Worm (Caenorhabditis elegans) whole organism, mixed stage, embryonic: ENCODE results near the gene F32H5.4.

ENCODE experiments used
- M03D4.4 ChIP-seq: sonication (generic microtip); optimal IDR thresholded peaks from 2 replicates; lab custom pipeline; 2017; ENCODE audit warnings: mild to moderate bottlenecking, missing genetic modification characterization, missing compliant biosample characterization
- bed-3 ChIP-seq: fragments of 200-800 bp; sonication (Bioruptor generic); optimal IDR thresholded peaks from 3 replicates; lab custom pipeline; 2018; ENCODE audit warnings: mild to moderate bottlenecking, missing genetic modification characterization, moderate library complexity, missing compliant biosample characterization
- blmp-1 ChIP-seq: fragments of 150-350 bp; optimal IDR thresholded peaks from 2 replicates; lab custom pipeline; 2014; ENCODE audit warnings: missing biosample characterization, missing genetic modification characterization
- ceh-43 ChIP-seq: fragments of 200-800 bp; sonication (Bioruptor generic); optimal IDR thresholded peaks from 2 replicates; lab custom pipeline; 2018; ENCODE audit warnings: mild to moderate bottlenecking, missing genetic modification characterization, moderate library complexity, missing compliant biosample characterization
- ceh-83 ChIP-seq: fragments of 200-800 bp; sonication (Bioruptor generic); optimal IDR thresholded peaks from 2 replicates; lab custom pipeline; 2018; ENCODE audit warnings: mild to moderate bottlenecking, missing genetic modification characterization, missing compliant biosample characterization
- ces-1 ChIP-seq: fragments of 150-350 bp; optimal IDR thresholded peaks from 2 replicates; lab custom pipeline; 2014; ENCODE audit warnings: missing biosample characterization, missing genetic modification reagents, missing genetic modification characterization
- cnd-1 ChIP-seq: fragments of 200-800 bp; sonication (Bioruptor generic); optimal IDR thresholded peaks from 2 replicates; lab custom pipeline; 2018; ENCODE audit warnings: mild to moderate bottlenecking, missing genetic modification characterization, missing compliant biosample characterization
- drap-1 ChIP-seq: fragments of 200-800 bp; sonication (Bioruptor generic); optimal IDR thresholded peaks from 3 replicates; lab custom pipeline; 2018; ENCODE audit warnings: mild to moderate bottlenecking, missing genetic modification characterization, missing compliant biosample characterization
- elt-1 ChIP-seq: sonication (generic microtip); optimal IDR thresholded peaks from 2 replicates; lab custom pipeline; 2017; ENCODE audit warnings: missing genetic modification characterization, mild to moderate bottlenecking, missing compliant biosample characterization, antibody characterized with exemption, moderate library complexity, borderline replicate concordance; ENCODE audit not compliant: insufficient read depth
- elt-3 ChIP-seq: fragments of 150-350 bp; optimal IDR thresholded peaks from 2 replicates; lab custom pipeline; 2014; ENCODE audit warnings: missing biosample characterization, missing genetic modification characterization
- flh-1 ChIP-seq: fragments of 200-800 bp; sonication (Bioruptor generic); optimal IDR thresholded peaks from 2 replicates; lab custom pipeline; 2018; ENCODE audit warnings: mild to moderate bottlenecking, missing genetic modification characterization, moderate library complexity, missing compliant biosample characterization
- ham-2 ChIP-seq: fragments of 200-800 bp; sonication (Bioruptor generic); optimal IDR thresholded peaks from 2 replicates; lab custom pipeline; 2018; ENCODE audit warnings: mild to moderate bottlenecking, missing genetic modification characterization, missing compliant biosample characterization
- hlh-1 ChIP-seq: fragments of 150-350 bp; optimal IDR thresholded peaks from 2 replicates; lab custom pipeline; 2014; ENCODE audit warnings: missing biosample characterization, missing genetic modification reagents, missing genetic modification characterization
- lin-13 ChIP-seq: fragments of 150-350 bp; optimal IDR thresholded peaks from 2 replicates; lab custom pipeline; 2014; ENCODE audit warnings: missing biosample characterization, missing genetic modification characterization
- lsy-2 ChIP-seq: fragments of 150-350 bp; optimal IDR thresholded peaks from 2 replicates; lab custom pipeline; 2014; ENCODE audit warnings: missing biosample characterization, missing genetic modification characterization
- mab-5 ChIP-seq: fragments of 150-350 bp; optimal IDR thresholded peaks from 2 replicates; lab custom pipeline; 2014; ENCODE audit warnings: missing biosample characterization, missing genetic modification characterization
- mep-1 ChIP-seq: fragments of 150-350 bp; optimal IDR thresholded peaks from 2 replicates; lab custom pipeline; 2017; ENCODE audit warnings: missing biosample characterization, missing genetic modification reagents, missing genetic modification characterization, inconsistent platforms
- mls-2 ChIP-seq: sonication (generic microtip); optimal IDR thresholded peaks from 2 replicates; lab custom pipeline; 2016; ENCODE audit warnings: mild to moderate bottlenecking, missing genetic modification characterization, moderate library complexity, missing compliant biosample characterization
- nhr-2 ChIP-seq: fragments of 150-350 bp; optimal IDR thresholded peaks from 2 replicates; lab custom pipeline; 2014; ENCODE audit warnings: missing biosample characterization, missing genetic modification characterization
- nhr-237 ChIP-seq: fragments of 150-350 bp; optimal IDR thresholded peaks from 2 replicates; lab custom pipeline; 2014; ENCODE audit warnings: missing biosample characterization, missing genetic modification characterization
- nhr-28 ChIP-seq: fragments of 150-350 bp; optimal IDR thresholded peaks from 2 replicates; lab custom pipeline; 2014; ENCODE audit warnings: missing biosample characterization, missing genetic modification characterization
- nhr-76 ChIP-seq: sonication (generic microtip); optimal IDR thresholded peaks from 2 replicates; lab custom pipeline; 2017; ENCODE audit warnings: missing biosample characterization, missing genetic modification characterization
- pha-4 ChIP-seq: fragments of 150-350 bp; optimal IDR thresholded peaks from 2 replicates; lab custom pipeline; 2018; ENCODE audit warnings: missing biosample characterization, missing genetic modification reagents, missing genetic modification characterization
- sem-2 ChIP-seq: fragments of 200-800 bp; sonication (Bioruptor generic); optimal IDR thresholded peaks from 2 replicates; lab custom pipeline; 2018; ENCODE audit warnings: mild to moderate bottlenecking, missing genetic modification characterization, missing compliant biosample characterization
- snpc-4 ChIP-seq: fragments of 150-350 bp; optimal IDR thresholded peaks from 2 replicates; lab custom pipeline; 2014; ENCODE audit warnings: missing biosample characterization, missing genetic modification characterization
- sptf-1 ChIP-seq: sonication (generic microtip); optimal IDR thresholded peaks from 2 replicates; lab custom pipeline; 2017; ENCODE audit warnings: mild to moderate bottlenecking, missing genetic modification characterization, moderate library complexity, missing compliant biosample characterization
- tbx-8 ChIP-seq: fragments of 200-800 bp; sonication (Bioruptor generic); optimal IDR thresholded peaks from 2 replicates; lab custom pipeline; 2018; ENCODE audit warnings: mild to moderate bottlenecking, missing genetic modification characterization, moderate library complexity, missing compliant biosample characterization
- unc-120 ChIP-seq: sonication (generic microtip); optimal IDR thresholded peaks from 2 replicates; lab custom pipeline; 2017; ENCODE audit warnings: missing genetic modification characterization, missing compliant biosample characterization; ENCODE audit not compliant: poor library complexity, severe bottlenecking
- unc-39 ChIP-seq: fragments of 150-350 bp; optimal IDR thresholded peaks from 2 replicates; lab custom pipeline; 2014; ENCODE audit warnings: missing biosample characterization, missing genetic modification characterization
- unc-62 ChIP-seq: fragments of 150-350 bp; optimal IDR thresholded peaks from 2 replicates; lab custom pipeline; 2014; ENCODE audit warnings: missing biosample characterization, missing genetic modification reagents, missing genetic modification characterization
- zip-8 ChIP-seq: fragments of 150-350 bp; optimal IDR thresholded peaks from 2 replicates; lab custom pipeline; 2014; ENCODE audit warnings: missing biosample characterization, missing genetic modification characterization
- ztf-11 ChIP-seq: fragments of 150-350 bp; optimal IDR thresholded peaks from 2 replicates; lab custom pipeline; 2014; ENCODE audit warnings: missing biosample characterization, missing genetic modification characterization

The F32H5.4 gene

ce11 chrV:13391378-13392258, 31.3 kb downstream of the F32H5.4 start, which contains the start of gene somi-1:
TSS of gene somi-1 (minus strand) at chrV:13391395.
- TF ChIP-seq unc-39 (tag; lab: Kevin White, UChicago) = no peak
- TF ChIP-seq sptf-1 (tag; lab: Kevin White, UChicago) = no peak
- no peak for TF ChIP-seq nhr-237 (tag; lab: Kevin White, UChicago)
- TF ChIP-seq bed-3 (GFP tag; lab: Kevin White, UChicago) = no peak
- no peak for TF ChIP-seq pha-4 (tag; lab: Kevin White, UChicago)
- no peak for TF ChIP-seq nhr-2 (tag; lab: Kevin White, UChicago)
- TF ChIP-seq unc-120 (tag; lab: Kevin White, UChicago) = peak; percentile 26
- TF ChIP-seq sem-2 (GFP tag; lab: Kevin White, UChicago) = no peak
- peak; percentile 97 for TF ChIP-seq ces-1 (GFP tag; lab: Kevin White, UChicago)
- TF ChIP-seq drap-1 = no peak
- TF ChIP-seq blmp-1 (tag; lab: Kevin White, UChicago) = peak; percentile 88

- peak; percentile 39 for TF ChIP-seq flh-1 (GFP tag; lab: Kevin White, UChicago)
- TF ChIP-seq ces-1 (GFP tag; lab: Kevin White, UChicago) = peak; percentile 12
- TF ChIP-seq ceh-83 (GFP tag; lab: Kevin White, UChicago) = no peak
- TF ChIP-seq ham-2 (GFP tag; lab: Kevin White, UChicago) = peak; percentile 61
- TF ChIP-seq ztf-11 (tag; lab: Kevin White, UChicago) = no peak
- no peak for TF ChIP-seq bed-3 (GFP tag; lab: Kevin White, UChicago)
- TF ChIP-seq sptf-1 (tag; lab: Kevin White, UChicago) = peak; percentile 46
- TF ChIP-seq unc-62 (GFP tag; lab: Kevin White, UChicago) = peak; percentile 17
- TF ChIP-seq drap-1 = peak; percentile 19
- no peak for TF ChIP-seq lin-13 (tag; lab: Kevin White, UChicago)
- TF ChIP-seq elt-1 (tag; lab: Kevin White, UChicago) = peak; percentile 32
- no peak for TF ChIP-seq lsy-2 (tag; lab: Kevin White, UChicago)
- no peak for TF ChIP-seq nhr-237 (tag; lab: Kevin White, UChicago)
- peak; percentile 42 for TF ChIP-seq cnd-1 (tag; lab: Kevin White, UChicago)
- TF ChIP-seq unc-39 (tag; lab: Kevin White, UChicago) = no peak
- TF ChIP-seq unc-120 (tag; lab: Kevin White, UChicago) = peak; percentile 91
- TF ChIP-seq zip-8 (tag; lab: Kevin White, UChicago) = peak; percentile 8
- no peak for TF ChIP-seq blmp-1 (tag; lab: Kevin White, UChicago)
- no peak for TF ChIP-seq mls-2 (tag; lab: Kevin White, UChicago)
- TF ChIP-seq hlh-1 = peak; percentile 86
- no peak for TF ChIP-seq tbx-8
- TF ChIP-seq M03D4.4 (tag; lab: Kevin White, UChicago) = peak; percentile 52
- TF ChIP-seq nhr-76 (tag; lab: Kevin White, UChicago) = no peak
Measured at ce11 chrV:13393333-13393803, 33.0 kb downstream of the F32H5.4 start.

- no peak for TF ChIP-seq bed-3 (GFP tag; lab: Kevin White, UChicago)
- TF ChIP-seq sptf-1 (tag; lab: Kevin White, UChicago) = peak; percentile 2
- no peak for TF ChIP-seq M03D4.4 (tag; lab: Kevin White, UChicago)
- peak; percentile 64 for TF ChIP-seq unc-62 (GFP tag; lab: Kevin White, UChicago)
- peak; percentile 12 for TF ChIP-seq ces-1 (GFP tag; lab: Kevin White, UChicago)
Measured at ce11 chrV:13394968-13395367, 34.6 kb downstream of the F32H5.4 start.

ce11 chrV:13396426-13396825, 36.1 kb downstream of the F32H5.4 start:
- peak; percentile 48 for TF ChIP-seq nhr-2 (tag; lab: Kevin White, UChicago)
- no peak for TF ChIP-seq elt-1 (tag; lab: Kevin White, UChicago)
- peak; percentile 55 for TF ChIP-seq hlh-1
- TF ChIP-seq M03D4.4 (tag; lab: Kevin White, UChicago) = peak; percentile 66
- peak; percentile 55 for TF ChIP-seq mep-1
- TF ChIP-seq nhr-76 (tag; lab: Kevin White, UChicago) = no peak
- peak; percentile 51 for TF ChIP-seq drap-1
- TF ChIP-seq elt-3 = no peak
- TF ChIP-seq ham-2 (GFP tag; lab: Kevin White, UChicago) = peak; percentile 27
- TF ChIP-seq unc-62 (GFP tag; lab: Kevin White, UChicago) = peak; percentile 15
- peak; percentile 74 for TF ChIP-seq ces-1 (GFP tag; lab: Kevin White, UChicago)
- TF ChIP-seq ceh-43 (GFP tag; lab: Kevin White, UChicago) = no peak
- no peak for TF ChIP-seq mab-5 (tag; lab: Kevin White, UChicago)
- TF ChIP-seq snpc-4 = no peak
- TF ChIP-seq pha-4 (tag; lab: Kevin White, UChicago) = no peak
- peak; percentile 45 for TF ChIP-seq tbx-8
- TF ChIP-seq cnd-1 (tag; lab: Kevin White, UChicago) = peak; percentile 49
- no peak for TF ChIP-seq zip-8 (tag; lab: Kevin White, UChicago)
- TF ChIP-seq mls-2 (tag; lab: Kevin White, UChicago) = peak; percentile 74
- TF ChIP-seq sptf-1 (tag; lab: Kevin White, UChicago) = peak; percentile 81
- TF ChIP-seq nhr-28 (tag; lab: Kevin White, UChicago) = no peak
- peak; percentile 66 for TF ChIP-seq unc-120 (tag; lab: Kevin White, UChicago)
